Worm (Caenorhabditis elegans): ENCODE measurements around the gene arrd-15.
A peak's percentile ranks its signal among the peaks of the same experiment; 100 is the strongest.

arrd-15 gene

DNA sequence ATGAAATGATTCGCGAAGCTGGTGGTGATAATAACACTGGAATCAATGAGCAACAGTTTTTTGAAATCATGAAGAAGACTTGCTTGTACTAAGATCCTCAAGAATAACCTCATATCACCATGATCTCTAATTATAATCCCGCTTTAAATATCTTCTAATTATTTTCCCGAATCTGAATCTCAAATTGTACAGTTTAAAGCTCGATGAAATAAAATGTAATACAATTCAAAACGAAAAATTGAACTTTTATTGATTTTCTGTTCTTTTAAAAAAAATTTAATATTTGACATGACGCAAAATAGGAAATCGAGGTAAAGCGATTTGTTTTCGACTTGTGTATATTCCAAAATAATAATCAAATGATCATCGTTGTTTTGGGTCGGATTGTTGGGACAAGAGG lies 45.0 kb downstream of the arrd-15 start:
- TF ChIP-seq hsf-1 (GFP tag; IDR thresholded peaks at IDR 0.05): peak; percentile 47; the same call in 1 of the 2 replicates
- peak; percentile 45; the same call in 1 of the 2 replicates for TF ChIP-seq Y56A3A.18 (GFP tag; IDR thresholded peaks at IDR 0.05)
- TF ChIP-seq lin-35 (GFP tag; optimal IDR thresholded peaks at IDR 0.05): peak in 1 of 3 experiments; percentile 19
- no peak for TF ChIP-seq aptf-3 (GFP tag; IDR thresholded peaks at IDR 0.05)
- no peak for TF ChIP-seq tlf-1 (GFP tag; optimal IDR thresholded peaks at IDR 0.05)
- no peak for TF ChIP-seq ccch-3 (GFP tag; optimal IDR thresholded peaks at IDR 0.05)
- peak; percentile 74; the same call in 1 of the 2 replicates for TF ChIP-seq ekl-4 (GFP tag; IDR thresholded peaks at IDR 0.05)
- no peak for TF ChIP-seq aptf-2 (GFP tag; conservative IDR thresholded peaks at IDR 0.05)
- TF ChIP-seq F57A8.1 (GFP tag; optimal IDR thresholded peaks at IDR 0.05): no peak
- 0 out of 2 replicates have a peak, but pooled peaks have one; percentile 39 for TF ChIP-seq dox-1 (GFP tag; IDR thresholded peaks at IDR 0.05)
- TF ChIP-seq F22D6.2 (tag; optimal IDR thresholded peaks at IDR 0.05): peak; percentile 7
- peak in 1 of 2 experiments; percentile 54 for TF ChIP-seq let-607 (tag; optimal IDR thresholded peaks at IDR 0.05)
- TF ChIP-seq F10E7.11 (tag; optimal IDR thresholded peaks at IDR 0.05): peak; percentile 28
- no peak for TF ChIP-seq hmg-1.2 (GFP tag; IDR thresholded peaks at IDR 0.05)
- TF ChIP-seq madf-3 (GFP tag; IDR thresholded peaks at IDR 0.05): peak; percentile 81; the same call in 1 of the 2 replicates
- TF ChIP-seq nfyb-1 (GFP tag; IDR thresholded peaks at IDR 0.05): peak; percentile 50; the same call in 1 of the 2 replicates
- 0 out of 2 replicates have a peak, but pooled peaks have one; percentile 31 for TF ChIP-seq madf-6 (GFP tag; IDR thresholded peaks at IDR 0.05)
- TF ChIP-seq somi-1 (GFP tag; optimal IDR thresholded peaks at IDR 0.05): peak; percentile 38
- peak; percentile 6 for TF ChIP-seq lin-54 (GFP tag; optimal IDR thresholded peaks at IDR 0.05)
- TF ChIP-seq efl-1 (GFP tag; optimal IDR thresholded peaks at IDR 0.05): no peak
- TF ChIP-seq D2030.7 (GFP tag; IDR thresholded peaks at IDR 0.05): peak; percentile 31; the same call in 1 of the 2 replicates
- peak; percentile 27 for TF ChIP-seq atf-7 (tag; optimal IDR thresholded peaks at IDR 0.05)
- TF ChIP-seq ztf-18 (tag; optimal IDR thresholded peaks at IDR 0.05): peak; percentile 17
- no peak for TF ChIP-seq ceh-100 (GFP tag; IDR thresholded peaks at IDR 0.05)
- no peak for TF ChIP-seq ZK185.1 (tag; optimal IDR thresholded peaks at IDR 0.05; ENCODE audit: poor library complexity, severe bottlenecking)
- TF ChIP-seq repo-1 (tag; optimal IDR thresholded peaks at IDR 0.05): peak; percentile 70
- TF ChIP-seq Y95B8A.8 (GFP tag; IDR thresholded peaks at IDR 0.05): peak; percentile 72; the same call in 1 of the 2 replicates
- TF ChIP-seq hrde-1 (tag; optimal IDR thresholded peaks at IDR 0.05; ENCODE audit: borderline replicate concordance): peak; percentile 25
- peak; percentile 17 for TF ChIP-seq die-1 (tag; optimal IDR thresholded peaks at IDR 0.05)
- peak; percentile 23 for TF ChIP-seq F23B12.7 (tag; optimal IDR thresholded peaks at IDR 0.05; ENCODE audit: insufficient read depth)
- TF ChIP-seq mes-4 (tag; optimal IDR thresholded peaks at IDR 0.05): no peak
- no peak for TF ChIP-seq K11D2.4 (GFP tag; IDR thresholded peaks at IDR 0.05)
- peak; percentile 38; the same call in 1 of the 2 replicates for TF ChIP-seq Y53G8AR.9 (GFP tag; conservative IDR thresholded peaks at IDR 0.05)
- no peak for TF ChIP-seq tbx-9 (tag; optimal IDR thresholded peaks at IDR 0.05; ENCODE audit: borderline replicate concordance)
- no peak for TF ChIP-seq hmg-20 (GFP tag; IDR thresholded peaks at IDR 0.05)
- no peak for TF ChIP-seq B0019.2 (GFP tag; conservative IDR thresholded peaks at IDR 0.05)
- no peak for TF ChIP-seq chd-7 (tag; optimal IDR thresholded peaks at IDR 0.05)
- no peak for TF ChIP-seq ama-1 (optimal IDR thresholded peaks at IDR 0.05)
- peak in 1 of 2 experiments; percentile 90 for TF ChIP-seq ama-1 (GFP tag; optimal IDR thresholded peaks at IDR 0.05)
- peak; percentile 26 for TF ChIP-seq zim-3 (tag; optimal IDR thresholded peaks at IDR 0.05)
- peak; percentile 73 for TF ChIP-seq B0336.3 (GFP tag; IDR thresholded peaks at IDR 0.05)
- peak; percentile 4 for TF ChIP-seq mel-28 (tag; optimal IDR thresholded peaks at IDR 0.05; ENCODE audit: borderline replicate concordance)
- TF ChIP-seq madf-10 (tag; optimal IDR thresholded peaks at IDR 0.05): no peak
- 0 out of 2 replicates have a peak, but pooled peaks have one; percentile 26 for TF ChIP-seq nhr-120 (GFP tag; IDR thresholded peaks at IDR 0.05)
- peak; percentile 48 for TF ChIP-seq athp-1 (tag; optimal IDR thresholded peaks at IDR 0.05)
- no peak for TF ChIP-seq cebp-1 (GFP tag; IDR thresholded peaks at IDR 0.05)
- TF ChIP-seq cebp-1 (tag; optimal IDR thresholded peaks at IDR 0.05): peak; percentile 43
- TF ChIP-seq ztf-26 (tag; optimal IDR thresholded peaks at IDR 0.05): peak; percentile 41
